Worm (Caenorhabditis elegans) whole organism, L2 larva: ENCODE measurements around the gene D2062.4.
"Not testable (repeated sequence)": the region's sequence is repeated elsewhere in the genome, so short reads cannot be mapped to it uniquely, and the experiment has no call there.

Experiments used
- C34F6.9 ChIP-seq: fragments of 150-350 bp; optimal IDR thresholded peaks from 2 replicates; lab custom pipeline; 2014; ENCODE audit warnings: missing biosample characterization, missing genetic modification characterization
- F13H6.1 ChIP-seq: sonication (generic microtip); optimal IDR thresholded peaks from 2 replicates; lab custom pipeline; 2016; ENCODE audit warnings: missing genetic modification characterization, missing compliant biosample characterization
- ZK546.5 ChIP-seq: sonication (generic microtip); optimal IDR thresholded peaks from 2 replicates; lab custom pipeline; 2017; ENCODE audit warnings: missing biosample characterization, missing genetic modification characterization
- aly-2 ChIP-seq: fragments of 150-350 bp; optimal IDR thresholded peaks from 2 replicates; lab custom pipeline; 2014; ENCODE audit warnings: missing biosample characterization, missing genetic modification characterization
- ama-1 ChIP-seq: fragments of 150-350 bp; optimal IDR thresholded peaks from 2 replicates; lab custom pipeline; 2018; ENCODE audit warnings: inconsistent platforms
- blmp-1 ChIP-seq: sonication (generic microtip); optimal IDR thresholded peaks from 2 replicates; lab custom pipeline; 2017; ENCODE audit warnings: missing genetic modification characterization, mild to moderate bottlenecking, missing compliant biosample characterization, antibody characterized with exemption, moderate library complexity; ENCODE audit not compliant: insufficient read depth
- ceh-16 ChIP-seq: fragments of 150-350 bp; optimal IDR thresholded peaks from 2 replicates; lab custom pipeline; 2014; ENCODE audit warnings: missing biosample characterization, missing genetic modification characterization
- crh-2 ChIP-seq: sonication (generic microtip); optimal IDR thresholded peaks from 2 replicates; lab custom pipeline; 2017; ENCODE audit warnings: missing biosample characterization, missing genetic modification characterization
- egl-27 ChIP-seq: sonication (generic microtip); optimal IDR thresholded peaks from 3 replicates; lab custom pipeline; 2017; ENCODE audit warnings: missing biosample characterization, missing genetic modification reagents, missing genetic modification characterization
- elt-1 ChIP-seq: fragments of 150-350 bp; optimal IDR thresholded peaks from 2 replicates; lab custom pipeline; 2014; ENCODE audit warnings: missing biosample characterization, missing genetic modification characterization
- fos-1 ChIP-seq: fragments of 150-350 bp; optimal IDR thresholded peaks from 2 replicates; lab custom pipeline; 2014; ENCODE audit warnings: missing biosample characterization, missing genetic modification characterization
- gmeb-1 ChIP-seq: fragments of 150-350 bp; optimal IDR thresholded peaks from 2 replicates; lab custom pipeline; 2014; ENCODE audit warnings: missing biosample characterization, missing genetic modification characterization
- lin-11 ChIP-seq: fragments of 150-350 bp; sonication (generic microtip); optimal IDR thresholded peaks from 2 replicates; lab custom pipeline; 2014; ENCODE audit warnings: missing biosample characterization, missing genetic modification characterization, inconsistent platforms, mixed read lengths
- lin-39 ChIP-seq: fragments of 150-350 bp; optimal IDR thresholded peaks from 2 replicates; lab custom pipeline; 2014; ENCODE audit warnings: missing biosample characterization, missing genetic modification reagents, missing genetic modification characterization
- lsy-2 ChIP-seq, 2 experiments: fragments of 150-350 bp in 1 of 2; sonication (generic microtip) in 1 of 2; optimal IDR thresholded peaks; 2 replicates each; lab custom pipeline; 2014 to 2017; ENCODE audit warnings: missing biosample characterization in 2 of 2, missing genetic modification characterization in 2 of 2
- mab-5 ChIP-seq: fragments of 150-350 bp; optimal IDR thresholded peaks from 2 replicates; lab custom pipeline; 2014; ENCODE audit warnings: missing biosample characterization, missing genetic modification characterization
- mdl-1 ChIP-seq, 2 experiments: fragments of 150-350 bp in 1 of 2; sonication (generic microtip) in 1 of 2; optimal IDR thresholded peaks; 2 replicates each; lab custom pipeline; 2017; ENCODE audit warnings: missing biosample characterization in 2 of 2, missing genetic modification characterization in 2 of 2
- nhr-10 ChIP-seq: sonication (generic microtip); optimal IDR thresholded peaks from 2 replicates; lab custom pipeline; 2017; ENCODE audit warnings: missing biosample characterization, missing genetic modification characterization
- nhr-12 ChIP-seq: fragments of 150-350 bp; optimal IDR thresholded peaks from 2 replicates; lab custom pipeline; 2014; ENCODE audit warnings: missing biosample characterization, missing genetic modification characterization
- nhr-23 ChIP-seq: fragments of 150-350 bp; optimal IDR thresholded peaks from 2 replicates; lab custom pipeline; 2014; ENCODE audit warnings: missing biosample characterization, missing genetic modification reagents, missing genetic modification characterization
- nhr-25 ChIP-seq: fragments of 150-350 bp; sonication (generic microtip); optimal IDR thresholded peaks from 3 replicates; lab custom pipeline; 2014; ENCODE audit warnings: missing biosample characterization, missing genetic modification characterization
- nhr-77 ChIP-seq: fragments of 150-350 bp; optimal IDR thresholded peaks from 2 replicates; lab custom pipeline; 2014; ENCODE audit warnings: missing biosample characterization, missing genetic modification characterization
- peb-1 ChIP-seq: fragments of 150-350 bp; optimal IDR thresholded peaks from 2 replicates; lab custom pipeline; 2014; ENCODE audit warnings: missing biosample characterization, missing genetic modification characterization
- sma-3 ChIP-seq: sonication (generic microtip); optimal IDR thresholded peaks from 2 replicates; lab custom pipeline; 2016; ENCODE audit warnings: missing genetic modification reagents, missing genetic modification characterization, missing compliant biosample characterization
- unc-62 ChIP-seq: fragments of 150-350 bp; optimal IDR thresholded peaks from 2 replicates; lab custom pipeline; 2014; ENCODE audit warnings: missing biosample characterization, missing genetic modification reagents, missing genetic modification characterization
- ztf-1 ChIP-seq: fragments of 200-800 bp; sonication (Bioruptor generic); conservative IDR thresholded peaks from 2 replicates; pipeline ENCODE4 v1.3.6; 2022; ENCODE audit warnings: missing genetic modification characterization, missing compliant biosample characterization
- ztf-11 ChIP-seq: sonication (generic microtip); optimal IDR thresholded peaks from 2 replicates; lab custom pipeline; 2017; ENCODE audit warnings: missing biosample characterization, missing genetic modification characterization
- ztf-4 ChIP-seq: fragments of 150-350 bp; optimal IDR thresholded peaks from 2 replicates; lab custom pipeline; 2014; ENCODE audit warnings: missing biosample characterization, missing genetic modification characterization

The D2062.4 gene

DNA sequence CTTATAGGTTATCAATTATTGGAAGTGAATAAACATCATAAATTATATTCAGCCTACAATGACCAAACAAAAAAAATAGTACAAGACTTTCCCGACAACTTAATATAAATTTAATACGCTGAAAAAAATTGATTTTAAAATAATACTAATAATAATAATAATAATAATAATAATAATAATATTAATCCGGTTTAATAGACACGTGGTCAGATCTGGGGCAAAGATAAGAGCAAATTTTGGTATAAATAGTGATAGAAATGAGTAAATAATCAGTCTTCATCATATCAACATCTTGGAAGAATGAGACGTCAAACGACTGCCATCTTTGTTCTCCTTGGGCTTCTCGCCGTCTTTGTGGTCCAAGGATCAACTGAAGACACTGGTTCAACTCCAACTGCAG is 6.6 kb upstream of the D2062.4 start, which contains the start of gene msrp-5:
Gene msrp-5 (plus strand): TSS at position 301 of the 400 bp plus-strand sequence.
- not testable (repeated sequence) for TF ChIP-seq nhr-25, crh-2, nhr-10 (tag; lab: Kevin White, UChicago)

DNA sequence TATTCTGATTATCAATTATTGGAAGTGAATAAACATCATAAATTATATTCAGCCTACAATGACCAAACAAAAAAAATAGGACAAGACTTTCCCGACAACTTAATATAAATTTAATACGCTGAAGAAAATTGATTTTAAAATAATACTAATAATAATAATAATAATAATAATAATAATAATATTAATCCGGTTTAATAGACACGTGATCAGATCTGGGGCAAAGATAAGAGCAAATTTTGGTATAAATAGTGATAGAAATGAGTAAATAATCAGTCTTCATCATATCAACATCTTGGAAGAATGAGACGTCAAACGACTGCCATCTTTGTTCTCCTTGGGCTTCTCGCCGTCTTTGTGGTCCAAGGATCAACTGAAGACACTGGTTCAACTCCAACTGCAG is 4.1 kb upstream of the D2062.4 start, which contains the start of gene msrp-6:
Gene msrp-6 (plus strand): TSS at position 301 of the 400 bp plus-strand sequence.
- not testable (repeated sequence) for TF ChIP-seq nhr-77 (tag; lab: Kevin White, UChicago); mdl-1 (tag; optimal IDR thresholded peaks at IDR 0.05; lab: Kevin White, UChicago); fos-1 (tag; lab: Kevin White, UChicago)

DNA sequence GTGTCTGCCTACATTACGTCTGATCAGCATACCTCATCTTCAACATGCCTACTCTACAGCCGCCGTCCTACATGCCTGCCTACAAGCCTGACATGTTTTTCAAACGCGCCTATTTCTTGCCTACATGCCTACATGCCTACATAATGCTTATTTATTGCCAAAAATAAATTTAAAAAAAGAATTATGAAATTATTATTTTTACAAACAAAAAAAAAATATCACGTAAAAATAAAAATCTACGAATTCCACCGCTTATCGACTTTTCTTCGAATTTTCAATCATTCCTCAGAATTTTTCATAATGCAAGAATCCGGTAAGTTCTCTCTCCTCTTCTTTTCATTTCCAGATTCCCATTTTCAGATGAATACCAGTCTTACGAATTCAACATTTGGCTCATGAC is 722 bp upstream of the D2062.4 start, which contains the start of gene D2062.5:
Gene D2062.5 (plus strand): TSS at position 301 of the 400 bp plus-strand sequence.
- no peak for TF ChIP-seq ztf-1 (GFP tag; lab: Robert Waterston, UW)

DNA sequence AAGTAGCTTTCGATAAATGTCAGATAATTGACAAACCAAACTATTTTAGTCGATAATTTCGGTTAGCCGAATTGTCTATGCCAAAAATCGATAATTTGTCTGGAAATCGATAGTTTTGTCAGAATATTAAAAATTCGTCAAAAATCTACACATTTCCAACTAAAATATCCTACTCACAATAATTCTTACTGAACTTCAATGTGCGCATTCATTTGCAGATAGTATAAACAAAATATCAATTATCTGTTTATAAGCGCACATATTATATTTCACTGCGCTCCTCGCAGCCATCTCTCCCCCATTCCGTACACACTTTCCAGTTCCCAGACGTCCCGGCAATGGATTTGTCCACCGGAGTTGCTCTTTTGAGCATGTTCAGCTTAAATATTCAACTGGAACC is 1.6 kb downstream of the D2062.4 start, which contains the start of gene lgc-28:
Gene lgc-28 (plus strand): TSS at position 301 of the 400 bp plus-strand sequence.
- no peak for TF ChIP-seq ceh-16 (tag; lab: Kevin White, UChicago)
- TF ChIP-seq nhr-25 (tag; lab: Kevin White, UChicago) = no peak
- TF ChIP-seq elt-1 = no peak
- no peak for TF ChIP-seq lin-39 (tag; lab: Kevin White, UChicago)
- no peak for TF ChIP-seq blmp-1

DNA sequence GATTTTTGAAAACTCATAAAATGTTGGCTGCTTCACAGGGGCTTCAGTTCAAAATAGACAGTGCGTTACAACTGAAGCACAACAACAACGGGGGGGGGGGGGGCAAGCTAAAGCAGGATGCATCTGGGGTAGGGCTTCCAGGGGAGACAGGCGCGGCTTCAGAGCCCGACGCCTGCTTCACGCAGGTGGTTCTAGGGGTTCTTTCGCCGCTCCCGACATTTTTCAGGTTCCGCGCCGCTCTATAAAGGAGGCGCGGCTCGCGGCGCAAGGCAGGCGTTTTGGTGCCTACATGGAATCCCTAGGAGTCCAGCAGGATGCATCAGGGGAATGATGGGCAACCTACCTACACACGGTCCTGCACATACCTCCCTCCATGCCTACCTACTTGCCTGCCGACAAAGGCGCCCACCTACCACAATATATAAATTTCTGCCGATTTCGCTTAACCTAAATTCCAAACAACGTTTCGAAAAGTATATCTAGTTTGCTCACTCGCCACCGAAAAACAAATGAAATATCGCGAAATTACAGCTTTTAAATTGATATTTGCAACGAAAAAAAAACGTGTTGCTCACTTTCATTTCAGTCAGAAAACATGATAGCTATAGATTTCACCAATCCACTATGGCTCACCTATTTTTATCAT is 4.1 kb downstream of the D2062.4 start, which contains the start of gene sri-71:
Gene sri-71 (plus strand): TSS at position 596 of the 646 bp plus-strand sequence.
- TF ChIP-seq egl-27 (no peak), ztf-4 (tag; lab: Kevin White, UChicago) (no peak), sma-3 (GFP tag; lab: Kevin White, UChicago) (no peak), unc-62 (GFP tag; lab: Kevin White, UChicago) (no peak), C34F6.9 (tag; lab: Kevin White, UChicago) (no peak), mdl-1 (tag; optimal IDR thresholded peaks at IDR 0.05; lab: Kevin White, UChicago) (no peak), ZK546.5 (tag; lab: Kevin White, UChicago) (no peak), ztf-1 (GFP tag; lab: Robert Waterston, UW) (no peak), ztf-11 (tag; lab: Kevin White, UChicago) (no peak), lin-11 (no peak), gmeb-1 (tag; lab: Kevin White, UChicago) (no peak)

DNA sequence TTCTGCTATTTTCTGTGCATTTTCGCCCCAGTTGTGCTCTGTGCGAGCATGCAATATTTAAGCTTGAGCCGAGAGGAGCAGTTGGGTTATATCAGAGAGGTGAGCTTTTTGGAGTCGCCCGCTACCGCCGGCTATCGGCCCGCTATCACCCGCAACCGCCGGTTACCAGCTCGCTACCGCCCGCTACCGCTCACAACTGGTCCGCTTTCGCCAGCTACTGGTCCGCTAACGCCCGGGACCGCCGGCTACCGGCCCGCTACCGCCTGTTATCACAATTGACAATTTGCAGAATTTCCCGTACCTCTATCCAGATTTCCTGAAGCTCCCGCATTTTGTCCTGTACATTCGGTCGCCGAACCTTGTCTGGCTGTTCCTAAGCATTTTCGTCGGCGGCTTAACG is 5.2 kb downstream of the D2062.4 start:
- TF ChIP-seq ama-1 (lab: Kevin White, UChicago) = no peak
- no peak for TF ChIP-seq mab-5 (tag; lab: Kevin White, UChicago)

DNA sequence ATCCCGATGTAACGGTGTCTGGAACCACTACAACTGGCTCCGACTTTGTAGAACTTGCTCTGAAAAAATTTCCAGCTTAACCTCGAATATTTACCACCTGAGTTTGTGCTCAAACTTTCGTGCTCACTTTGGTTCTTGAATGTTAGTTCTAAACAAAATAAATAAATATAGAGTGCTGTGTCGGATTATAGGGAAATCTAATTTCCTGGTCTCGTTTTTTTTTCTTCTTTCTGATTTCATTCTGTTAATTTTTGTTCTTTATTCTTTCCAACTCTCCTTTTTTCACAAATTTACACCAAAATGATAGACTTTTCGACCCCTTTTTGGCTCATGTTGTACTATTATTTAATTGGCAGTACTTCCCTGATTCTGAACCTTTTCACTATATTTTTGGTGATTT is 6.1 kb downstream of the D2062.4 start, which contains the start of gene sri-37:
Gene sri-37 (plus strand): TSS at position 301 of the 400 bp plus-strand sequence.
- TF ChIP-seq lin-11 (no peak), aly-2 (tag; lab: Kevin White, UChicago) (no peak), sma-3 (GFP tag; lab: Kevin White, UChicago) (no peak), ceh-16 (tag; lab: Kevin White, UChicago) (no peak), peb-1 (tag; lab: Kevin White, UChicago) (no peak), ztf-1 (GFP tag; lab: Robert Waterston, UW) (no peak), nhr-23 (tag; lab: Kevin White, UChicago) (no peak), ama-1 (lab: Kevin White, UChicago) (no peak), nhr-12 (tag; lab: Kevin White, UChicago) (no peak), F13H6.1 (no peak), lsy-2 (tag; optimal IDR thresholded peaks at IDR 0.05; lab: Kevin White, UChicago) (no peak)
